Worm (Caenorhabditis elegans) whole organism, young adult: ENCODE data around the gene C17E7.12.

ENCODE experiments used
- F37B4.10 ChIP-seq: fragments of 200-800 bp; sonication (Bioruptor generic); IDR thresholded peaks from 2 replicates; pipeline ENCODE4 v1.3.6; 2022; ENCODE audit warnings: missing genetic modification characterization, missing compliant biosample characterization
- F49E8.2 ChIP-seq: sonication (generic microtip); optimal IDR thresholded peaks from 3 replicates; lab custom pipeline; 2017; ENCODE audit warnings: missing genetic modification characterization, mild to moderate bottlenecking, missing compliant biosample characterization, antibody characterized with exemption, moderate library complexity; ENCODE audit not compliant: insufficient read depth
- F57A8.1 ChIP-seq: fragments of 200-800 bp; sonication (Bioruptor generic); optimal IDR thresholded peaks from 2 replicates; lab custom pipeline; 2018; ENCODE audit warnings: mild to moderate bottlenecking, missing genetic modification characterization, moderate library complexity, missing compliant biosample characterization
- ama-1 ChIP-seq, 3 experiments: fragments of 150-350 bp in 1 of 3; sonication (generic microtip) in 2 of 3; optimal IDR thresholded peaks; 2 replicates each; lab custom pipeline; 2014 to 2018; ENCODE audit warnings: missing biosample characterization in 2 of 3, missing genetic modification characterization in 2 of 3, missing genetic modification reagents in 2 of 3
- egl-18 ChIP-seq: fragments of 200-800 bp; sonication (Bioruptor generic); IDR thresholded peaks from 2 replicates; pipeline ENCODE4 v1.3.6; 2022; ENCODE audit warnings: missing genetic modification reagents, missing genetic modification characterization, missing compliant biosample characterization
- egl-44 ChIP-seq: fragments of 200-800 bp; sonication (Bioruptor generic); IDR thresholded peaks from 2 replicates; pipeline ENCODE4 v1.3.6; 2022; ENCODE audit warnings: missing genetic modification reagents, missing genetic modification characterization, missing compliant biosample characterization
- hlh-26 ChIP-seq: fragments of 200-800 bp; sonication (Bioruptor generic); conservative IDR thresholded peaks from 2 replicates; pipeline ENCODE4 v1.3.6; 2022; ENCODE audit warnings: missing genetic modification reagents, missing genetic modification characterization, missing compliant biosample characterization
- lag-1 ChIP-seq: fragments of 200-800 bp; sonication (Bioruptor generic); IDR thresholded peaks from 2 replicates; pipeline ENCODE4 v1.3.6; 2022; ENCODE audit warnings: missing genetic modification reagents, missing genetic modification characterization, missing compliant biosample characterization
- lsy-27 ChIP-seq: sonication (generic microtip); optimal IDR thresholded peaks from 2 replicates; lab custom pipeline; 2017; ENCODE audit warnings: missing genetic modification characterization, mild to moderate bottlenecking, missing compliant biosample characterization, antibody characterized with exemption, missing genotype, borderline replicate concordance; ENCODE audit not compliant: insufficient read depth
- sptf-2 ChIP-seq: fragments of 200-800 bp; sonication (Bioruptor generic); optimal IDR thresholded peaks from 2 replicates; lab custom pipeline; 2018; ENCODE audit warnings: mild to moderate bottlenecking, missing genetic modification characterization, missing compliant biosample characterization
- unc-62 ChIP-seq: fragments of 150-350 bp; optimal IDR thresholded peaks from 2 replicates; lab custom pipeline; 2014; ENCODE audit warnings: missing biosample characterization, missing genetic modification reagents, missing genetic modification characterization

- TF ChIP-seq hlh-26 (GFP tag; lab: Robert Waterston, UW) (no peak), unc-62 (GFP tag; lab: Kevin White, UChicago) (no peak), sptf-2 (no peak), egl-18 (GFP tag; lab: Robert Waterston, UW) (no peak), F57A8.1 (GFP tag; lab: Kevin White, UChicago) (no peak), lsy-27 (no peak), lag-1 (no peak), F37B4.10 (GFP tag; lab: Robert Waterston, UW) (no peak), ama-1 (optimal IDR thresholded peaks at IDR 0.05; lab: Kevin White, UChicago) (no peak), ama-1 (GFP tag; optimal IDR thresholded peaks at IDR 0.05; lab: Kevin White, UChicago) (no peak), F49E8.2 (tag; lab: Kevin White, UChicago) (no peak), egl-44 (GFP tag; lab: Robert Waterston, UW) (no peak)
These were observed 37.3 kb upstream of the C17E7.12 start, which contains the start of gene srx-64 for ce11 chrV:3929099-3929498.
